Fruit fly (Drosophila melanogaster): ENCODE measurements around the gene CG3792.

The CG3792 gene

DNA sequence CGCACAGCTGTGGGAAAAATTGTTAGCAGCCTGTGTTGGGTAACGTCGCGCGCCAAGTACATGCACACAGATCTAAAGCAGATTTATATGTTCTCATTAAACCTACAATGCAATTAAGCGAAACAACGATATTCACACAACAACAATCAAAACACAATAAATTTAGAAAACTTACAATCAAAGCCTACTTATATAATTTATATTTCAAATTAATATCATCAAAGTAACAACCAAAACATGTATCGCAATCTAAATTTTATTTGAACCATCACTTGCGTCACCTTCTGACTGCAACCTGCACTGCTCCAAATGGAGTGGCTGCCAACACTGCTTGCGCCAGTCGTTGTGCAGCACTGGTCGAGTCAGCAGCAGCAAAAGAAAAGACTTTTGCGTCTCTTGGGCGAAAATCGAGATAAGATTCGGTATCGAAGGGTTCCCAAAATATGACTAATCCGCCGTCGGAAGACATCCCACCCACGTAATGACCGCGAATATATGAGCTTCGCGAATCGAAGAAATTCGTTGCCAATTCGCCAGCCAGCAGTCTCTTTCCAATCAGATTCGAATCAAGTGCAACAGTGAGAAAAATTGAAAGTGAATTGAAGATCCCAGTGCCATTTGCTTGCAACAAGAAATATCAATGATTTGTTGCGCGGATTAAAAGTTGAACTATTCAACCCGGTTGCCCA, 4.3 kb downstream of the CG3792 start, which contains the start of the genes CG8892 and CG34126:
Gene CG8892 (minus strand): TSS at position 315 of the 689 bp plus-strand sequence.
Gene CG34126 (plus strand): TSS at position 337 of the 689 bp plus-strand sequence.
- no peak for TF ChIP-seq CrebA (GFP tag; optimal IDR thresholded peaks at IDR 0.05; ENCODE audit: borderline replicate concordance)
- TF ChIP-seq woc (GFP tag; optimal IDR thresholded peaks at IDR 0.05), result peak; percentile 98
- peak; percentile 97 for TF ChIP-seq Hr83 (GFP tag; optimal IDR thresholded peaks at IDR 0.05; ENCODE audit: poor library complexity, severe bottlenecking)
- peak; percentile 97 for TF ChIP-seq Jra (GFP tag; optimal IDR thresholded peaks at IDR 0.05)
- no peak for TF ChIP-seq tai (GFP tag; optimal IDR thresholded peaks at IDR 0.05)
- TF ChIP-seq OdsH (GFP tag; optimal IDR thresholded peaks at IDR 0.05), result peak; percentile 97
- peak; percentile 95 for TF ChIP-seq brk (GFP tag; optimal IDR thresholded peaks at IDR 0.05)
- peak; percentile 94 for TF ChIP-seq GATAd (GFP tag; optimal IDR thresholded peaks at IDR 0.05)
- TF ChIP-seq Rel (GFP tag; optimal IDR thresholded peaks at IDR 0.05), result peak; percentile 89
- peak; percentile 87 for TF ChIP-seq Rel (tag; optimal IDR thresholded peaks at IDR 0.05)
- no peak for TF ChIP-seq pan (optimal IDR thresholded peaks at IDR 0.05)
- peak; percentile 99 for TF ChIP-seq sv (GFP tag; optimal IDR thresholded peaks at IDR 0.05)
- TF ChIP-seq fru (GFP tag; optimal IDR thresholded peaks at IDR 0.05), result peak; percentile 98
- peak; percentile 93 for TF ChIP-seq CG32264 (GFP tag; optimal IDR thresholded peaks at IDR 0.05)
- peak; percentile 97 for TF ChIP-seq Sp1 (GFP tag; optimal IDR thresholded peaks at IDR 0.05)
- TF ChIP-seq Hnf4 (GFP tag; optimal IDR thresholded peaks at IDR 0.05), result peak; percentile 98
- TF ChIP-seq HLH106 (tag; optimal IDR thresholded peaks at IDR 0.05), result peak; percentile 99
- peak; percentile 98 for TF ChIP-seq br (GFP tag; optimal IDR thresholded peaks at IDR 0.05)
- TF ChIP-seq dl (GFP tag; optimal IDR thresholded peaks at IDR 0.05; ENCODE audit: insufficient read depth in 1 of 2, partially characterized antibody in 2 of 2), result no peak
- TF ChIP-seq rgr (GFP tag; optimal IDR thresholded peaks at IDR 0.05), result peak; percentile 98
- peak; percentile 97 for TF ChIP-seq ey (GFP tag; optimal IDR thresholded peaks at IDR 0.05)
- TF ChIP-seq Abd-B (GFP tag; optimal IDR thresholded peaks at IDR 0.05), result no peak
- no peak for TF ChIP-seq Dif (GFP tag; optimal IDR thresholded peaks at IDR 0.05; ENCODE audit: partially characterized antibody)
- TF ChIP-seq CG9705 (GFP tag; optimal IDR thresholded peaks at IDR 0.05), result peak; percentile 98
- TF ChIP-seq usp (GFP tag; optimal IDR thresholded peaks at IDR 0.05), result no peak
- no peak for TF ChIP-seq Dfd (GFP tag; optimal IDR thresholded peaks at IDR 0.05)
- peak; percentile 62 for TF ChIP-seq Myc (optimal IDR thresholded peaks at IDR 0.05)
- TF ChIP-seq sage (GFP tag; optimal IDR thresholded peaks at IDR 0.05), result peak; percentile 91
- TF ChIP-seq Mio (GFP tag; optimal IDR thresholded peaks at IDR 0.05), result peak; percentile 92
- TF ChIP-seq jim (GFP tag; optimal IDR thresholded peaks at IDR 0.05), result peak; percentile 93
- no peak for TF ChIP-seq Hr78 (GFP tag; optimal IDR thresholded peaks at IDR 0.05)
- peak; percentile 99 for TF ChIP-seq dmrt93B (GFP tag; optimal IDR thresholded peaks at IDR 0.05)
- TF ChIP-seq h (GFP tag; optimal IDR thresholded peaks at IDR 0.05), result peak; percentile 98
- TF ChIP-seq psq (GFP tag; optimal IDR thresholded peaks at IDR 0.05), result peak; percentile 97
- TF ChIP-seq lola (GFP tag; optimal IDR thresholded peaks at IDR 0.05), result no peak
- TF ChIP-seq Vsx2 (GFP tag; optimal IDR thresholded peaks at IDR 0.05; ENCODE audit: partially characterized antibody), result no peak
- TF ChIP-seq dsf (GFP tag; optimal IDR thresholded peaks at IDR 0.05; ENCODE audit: borderline replicate concordance), result peak; percentile 95
- no peak for TF ChIP-seq N (GFP tag; optimal IDR thresholded peaks at IDR 0.05)
- TF ChIP-seq foxo (GFP tag; optimal IDR thresholded peaks at IDR 0.05), result peak; percentile 91 to 99

DNA sequence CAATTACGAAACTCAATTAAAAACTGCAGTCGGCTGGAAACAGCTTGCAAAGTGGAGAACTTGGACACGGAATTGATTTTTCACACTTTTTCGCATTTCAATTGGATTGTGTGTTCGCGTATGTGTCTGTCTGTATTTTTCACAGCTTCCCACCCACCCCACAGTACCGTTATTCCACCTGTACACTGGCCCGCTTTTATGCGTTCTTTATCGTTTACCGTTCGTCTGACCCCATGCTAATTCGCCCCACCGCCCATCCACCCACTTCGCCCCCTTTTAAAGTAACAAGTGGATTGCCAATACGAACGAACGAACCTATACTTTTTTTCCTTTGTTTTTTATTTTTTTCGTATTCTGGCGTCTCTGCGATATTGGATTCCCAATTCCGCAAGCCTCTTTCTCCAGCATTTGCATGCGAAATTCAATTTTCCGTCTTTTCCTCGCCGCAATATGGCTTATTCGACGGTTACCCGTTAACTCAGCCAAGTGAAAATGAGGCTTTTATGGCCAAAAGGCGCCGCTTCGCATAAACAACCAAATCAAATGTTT, 5.1 kb downstream of the CG3792 start:
- TF ChIP-seq OdsH (GFP tag; optimal IDR thresholded peaks at IDR 0.05) (no peak), Hr83 (GFP tag; optimal IDR thresholded peaks at IDR 0.05; ENCODE audit: poor library complexity, severe bottlenecking) (peak; percentile 3), jim (GFP tag; optimal IDR thresholded peaks at IDR 0.05) (peak; percentile 80)
